Worm (Caenorhabditis elegans): ENCODE results near the gene C28A5.2.

- TF ChIP-seq ref-1 (GFP tag; conservative IDR thresholded peaks at IDR 0.05), result no peak
- no peak for TF ChIP-seq ztf-29 (GFP tag; IDR thresholded peaks at IDR 0.05)
- TF ChIP-seq flt-1 (GFP tag; IDR thresholded peaks at IDR 0.05), result no peak
- TF ChIP-seq med-1 (GFP tag; optimal IDR thresholded peaks at IDR 0.05; ENCODE audit: insufficient read depth), result no peak
- no peak for TF ChIP-seq T22C8.4 (GFP tag; IDR thresholded peaks at IDR 0.05)
- no peak for TF ChIP-seq ztf-23 (GFP tag; IDR thresholded peaks at IDR 0.05)
- TF ChIP-seq klf-2 (GFP tag; conservative IDR thresholded peaks at IDR 0.05), result no peak
- no peak for TF ChIP-seq cog-1 (tag; optimal IDR thresholded peaks at IDR 0.05)
- TF ChIP-seq tab-1 (GFP tag; IDR thresholded peaks at IDR 0.05), result no peak
These were observed at the start of gene C28A5.2 for ce11 chrIII:4439493-4439983.

All from whole organism, midembryonic.